Worm (Caenorhabditis elegans): Measurements from ENCODE around the gene dlat-1.

DNA sequence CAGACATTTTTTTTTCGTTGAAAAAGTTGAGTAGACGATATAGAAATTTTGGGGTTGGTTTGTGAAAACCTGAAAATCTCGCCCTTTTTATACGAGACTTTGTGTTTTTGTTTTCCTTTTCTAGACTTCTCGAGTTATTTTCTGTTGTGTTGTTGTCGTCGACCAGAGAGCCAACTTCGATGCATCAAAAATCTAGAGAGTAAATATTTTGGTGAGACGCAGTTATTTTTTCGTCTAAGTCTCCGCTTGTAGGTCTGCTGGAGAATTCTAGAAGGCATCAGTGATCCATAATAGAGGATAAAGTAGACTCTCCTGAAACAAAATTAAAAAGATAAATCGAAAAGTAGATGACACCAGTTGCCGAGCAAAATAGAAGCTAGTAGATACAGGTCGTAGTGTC lies 17.3 kb upstream of the dlat-1 start, which contains the start of gene F08H9.4:
- TF ChIP-seq ama-1 (optimal IDR thresholded peaks at IDR 0.05) = no peak
- no peak for TF ChIP-seq unc-62 (GFP tag; optimal IDR thresholded peaks at IDR 0.05)
- no peak for TF ChIP-seq ztf-11 (tag; optimal IDR thresholded peaks at IDR 0.05)
- TF ChIP-seq elt-1 (tag; optimal IDR thresholded peaks at IDR 0.05) = no peak
- TF ChIP-seq nhr-11 (tag; optimal IDR thresholded peaks at IDR 0.05) = no peak
- TF ChIP-seq ceh-28 (tag; optimal IDR thresholded peaks at IDR 0.05) = no peak
- TF ChIP-seq nhr-28 (tag; optimal IDR thresholded peaks at IDR 0.05) = no peak
- TF ChIP-seq ceh-82 (tag; optimal IDR thresholded peaks at IDR 0.05) = no peak
- TF ChIP-seq aly-2 (tag; optimal IDR thresholded peaks at IDR 0.05) = no peak
- no peak for TF ChIP-seq R02D3.7 (tag; optimal IDR thresholded peaks at IDR 0.05)
- no peak for TF ChIP-seq nhr-77 (tag; optimal IDR thresholded peaks at IDR 0.05)
